Worm (Caenorhabditis elegans) whole organism, L4 larva: ENCODE measurements around the gene K06H7.2.

Source experiments
- D1046.2 ChIP-seq: fragments of 200-800 bp; sonication (Bioruptor generic); IDR thresholded peaks from 2 replicates; pipeline ENCODE4 v1.3.6; 2022; ENCODE audit warnings: missing genetic modification characterization, missing compliant biosample characterization
- F44E2.7 ChIP-seq: fragments of 200-800 bp; sonication (Bioruptor generic); IDR thresholded peaks from 2 replicates; pipeline ENCODE4 v2.1.2; 2022; ENCODE audit warnings: missing genetic modification characterization, missing compliant biosample characterization
- R02D3.7 ChIP-seq: fragments of 150-350 bp; sonication (generic microtip); optimal IDR thresholded peaks from 3 replicates; lab custom pipeline; 2014; ENCODE audit warnings: missing biosample characterization, missing genetic modification characterization
- T20F7.1 ChIP-seq: fragments of 200-800 bp; sonication (Bioruptor generic); optimal IDR thresholded peaks from 2 replicates; lab custom pipeline; 2018; ENCODE audit warnings: mild to moderate bottlenecking, missing genetic modification characterization, missing compliant biosample characterization
- Y48G9A.11 ChIP-seq: fragments of 200-800 bp; sonication (Bioruptor generic); IDR thresholded peaks from 2 replicates; pipeline ENCODE4 v1.3.6; 2022; ENCODE audit warnings: missing genetic modification reagents, missing genetic modification characterization, missing compliant biosample characterization
- aha-1 ChIP-seq: fragments of 150-350 bp; peaks from one replicate; lab custom pipeline; 2014; ENCODE audit warnings: missing biosample characterization, missing genetic modification characterization
- arid-1 ChIP-seq: fragments of 200-800 bp; sonication (Bioruptor generic); conservative IDR thresholded peaks from 2 replicates; pipeline ENCODE4 v1.3.6; 2022; ENCODE audit warnings: missing genetic modification reagents, missing genetic modification characterization, missing compliant biosample characterization
- attf-4 ChIP-seq: sonication (generic microtip); optimal IDR thresholded peaks from 3 replicates; lab custom pipeline; 2017; ENCODE audit warnings: missing biosample characterization, missing genetic modification characterization
- ceh-20 ChIP-seq: fragments of 200-800 bp; sonication (Bioruptor generic); IDR thresholded peaks from 2 replicates; pipeline ENCODE4 v1.3.6; 2022; ENCODE audit warnings: missing genetic modification reagents, missing genetic modification characterization, missing compliant biosample characterization
- ceh-44 ChIP-seq: fragments of 200-800 bp; sonication (Bioruptor generic); IDR thresholded peaks from 2 replicates; pipeline ENCODE4 v1.3.6; 2022; ENCODE audit warnings: missing genetic modification reagents, missing genetic modification characterization, missing compliant biosample characterization
- ces-1 ChIP-seq: fragments of 150-350 bp; sonication (generic microtip); optimal IDR thresholded peaks from 4 replicates; lab custom pipeline; 2014; ENCODE audit warnings: missing biosample characterization, missing genetic modification reagents, missing genetic modification characterization
- cey-2 ChIP-seq: sonication (generic microtip); optimal IDR thresholded peaks from 3 replicates; lab custom pipeline; 2017; ENCODE audit warnings: missing genetic modification characterization, mild to moderate bottlenecking, missing compliant biosample characterization, antibody characterized with exemption, borderline replicate concordance; ENCODE audit not compliant: insufficient read depth
- ctbp-1 ChIP-seq: fragments of 200-800 bp; sonication (Bioruptor generic); IDR thresholded peaks from 2 replicates; pipeline ENCODE4 v1.3.6; 2022; ENCODE audit warnings: missing genetic modification reagents, missing genetic modification characterization, missing compliant biosample characterization
- daf-16 ChIP-seq, 3 experiments: sonication (generic microtip); optimal IDR thresholded peaks; 2 replicates each; lab custom pipeline; 2016 to 2017; ENCODE audit warnings: missing genetic modification characterization in 3 of 3, missing genetic modification reagents in 3 of 3, mild to moderate bottlenecking in 2 of 3, missing compliant biosample characterization in 2 of 3, missing biosample characterization in 1 of 3, moderate library complexity in 1 of 3
- dpl-1 ChIP-seq: fragments of 150-350 bp; optimal IDR thresholded peaks from 2 replicates; lab custom pipeline; 2014; ENCODE audit warnings: missing biosample characterization, missing genetic modification reagents, missing genetic modification characterization
- duxl-1 ChIP-seq: sonication (generic microtip); optimal IDR thresholded peaks from 2 replicates; lab custom pipeline; 2016; ENCODE audit warnings: mild to moderate bottlenecking, missing genetic modification characterization, moderate library complexity, missing compliant biosample characterization; ENCODE audit not compliant: poor library complexity
- egl-43 ChIP-seq: fragments of 200-800 bp; sonication (Bioruptor generic); IDR thresholded peaks from 2 replicates; pipeline ENCODE4 v1.3.6; 2022; ENCODE audit warnings: missing genetic modification reagents, missing genetic modification characterization, missing compliant biosample characterization
- hlh-30 ChIP-seq: sonication (generic microtip); optimal IDR thresholded peaks from 2 replicates; lab custom pipeline; 2017; ENCODE audit warnings: antibody characterized with exemption, mild to moderate bottlenecking, missing genetic modification characterization, missing compliant biosample characterization; ENCODE audit not compliant: insufficient read depth
- hmg-1.1 ChIP-seq: fragments of 200-800 bp; sonication (Bioruptor generic); IDR thresholded peaks from 2 replicates; pipeline ENCODE4 v1.3.6; 2022; ENCODE audit warnings: missing genetic modification reagents, missing genetic modification characterization, missing compliant biosample characterization
- jun-1 ChIP-seq: fragments of 150-350 bp; optimal IDR thresholded peaks from 2 replicates; lab custom pipeline; 2014; ENCODE audit warnings: missing biosample characterization, missing genetic modification reagents, missing genetic modification characterization
- lim-7 ChIP-seq: fragments of 200-800 bp; sonication (Bioruptor generic); IDR thresholded peaks from 2 replicates; pipeline ENCODE4 v1.3.6; 2022; ENCODE audit warnings: missing genetic modification characterization, missing compliant biosample characterization
- lin-29 ChIP-seq: fragments of 200-800 bp; sonication (Bioruptor generic); IDR thresholded peaks from 2 replicates; pipeline ENCODE4 v1.3.6; 2022; ENCODE audit warnings: missing genetic modification reagents, missing genetic modification characterization, missing compliant biosample characterization
- lin-39 ChIP-seq: fragments of 150-350 bp; optimal IDR thresholded peaks from 2 replicates; lab custom pipeline; 2014; ENCODE audit warnings: missing biosample characterization, missing genetic modification reagents, missing genetic modification characterization
- madf-9 ChIP-seq: fragments of 200-800 bp; sonication (Bioruptor generic); conservative IDR thresholded peaks from 2 replicates; pipeline ENCODE4 v1.3.6; 2022; ENCODE audit warnings: missing genetic modification reagents, missing genetic modification characterization, missing compliant biosample characterization
- mdt-29 ChIP-seq: fragments of 200-800 bp; sonication (Bioruptor generic); IDR thresholded peaks from 2 replicates; pipeline ENCODE4 v1.3.6; 2022; ENCODE audit warnings: missing genetic modification reagents, missing genetic modification characterization, missing compliant biosample characterization
- mep-1 ChIP-seq: fragments of 150-350 bp; sonication (generic microtip); optimal IDR thresholded peaks from 3 replicates; lab custom pipeline; 2014; ENCODE audit warnings: missing biosample characterization, missing genetic modification characterization
- nhr-237 ChIP-seq: sonication (generic microtip); optimal IDR thresholded peaks from 2 replicates; lab custom pipeline; 2017; ENCODE audit warnings: missing biosample characterization, missing genetic modification characterization
- nhr-28 ChIP-seq: fragments of 150-350 bp; optimal IDR thresholded peaks from 2 replicates; lab custom pipeline; 2014; ENCODE audit warnings: missing biosample characterization, missing genetic modification characterization
- nhr-41 ChIP-seq: fragments of 200-800 bp; sonication (Bioruptor generic); IDR thresholded peaks from 2 replicates; pipeline ENCODE4 v1.3.6; 2022; ENCODE audit warnings: missing genetic modification reagents, missing genetic modification characterization, missing compliant biosample characterization
- nhr-42 ChIP-seq: fragments of 200-800 bp; sonication (Bioruptor generic); IDR thresholded peaks from 2 replicates; pipeline ENCODE4 v1.3.6; 2022; ENCODE audit warnings: missing genetic modification characterization, missing compliant biosample characterization
- nhr-48 ChIP-seq: sonication (generic microtip); optimal IDR thresholded peaks from 2 replicates; lab custom pipeline; 2016; ENCODE audit warnings: mild to moderate bottlenecking, missing genetic modification characterization, missing compliant biosample characterization
- php-3 ChIP-seq: fragments of 200-800 bp; sonication (Bioruptor generic); IDR thresholded peaks from 2 replicates; pipeline ENCODE4 v1.3.6; 2022; ENCODE audit warnings: missing genetic modification reagents, missing genetic modification characterization, missing compliant biosample characterization
- pqm-1 ChIP-seq: sonication (generic microtip); optimal IDR thresholded peaks from 2 replicates; lab custom pipeline; 2017; ENCODE audit warnings: missing biosample characterization, missing genetic modification characterization
- set-16 ChIP-seq: fragments of 200-800 bp; sonication (Bioruptor generic); IDR thresholded peaks from 2 replicates; pipeline ENCODE4 v1.3.6; 2022; ENCODE audit warnings: missing genetic modification reagents, missing genetic modification characterization, missing compliant biosample characterization
- spr-3 ChIP-seq: fragments of 200-800 bp; sonication (Bioruptor generic); optimal IDR thresholded peaks from 2 replicates; lab custom pipeline; 2018; ENCODE audit warnings: mild to moderate bottlenecking, missing genetic modification characterization, missing compliant biosample characterization
- tag-97 ChIP-seq: fragments of 200-800 bp; sonication (Bioruptor generic); IDR thresholded peaks from 2 replicates; pipeline ENCODE4 v1.3.6; 2022; ENCODE audit warnings: missing genetic modification characterization, missing compliant biosample characterization
- tra-1 ChIP-seq: fragments of 200-800 bp; sonication (Bioruptor generic); IDR thresholded peaks from 2 replicates; pipeline ENCODE4 v1.3.6; 2022; ENCODE audit warnings: missing genetic modification reagents, missing genetic modification characterization, missing compliant biosample characterization
- unc-130 ChIP-seq: sonication (generic microtip); optimal IDR thresholded peaks from 2 replicates; lab custom pipeline; 2016; ENCODE audit warnings: missing genetic modification reagents, missing genetic modification characterization, missing compliant biosample characterization
- unc-39 ChIP-seq: sonication (generic microtip); optimal IDR thresholded peaks from 2 replicates; lab custom pipeline; 2017; ENCODE audit warnings: missing biosample characterization, missing genetic modification characterization
- unc-62 ChIP-seq, 3 experiments: fragments of 150-350 bp in 1 of 3; sonication (generic microtip); optimal IDR thresholded peaks in 2 of 3; peaks in 1 of 3; 1 replicate in 1 of 3; 2 replicates in 2 of 3; lab custom pipeline; 2014 to 2017; ENCODE audit warnings: missing biosample characterization in 3 of 3, missing genetic modification characterization in 3 of 3, missing genetic modification reagents in 3 of 3, missing genotype in 1 of 3
- zag-1 ChIP-seq: fragments of 150-350 bp; optimal IDR thresholded peaks from 2 replicates; lab custom pipeline; 2014; ENCODE audit warnings: missing biosample characterization, missing genetic modification characterization
- ztf-11 ChIP-seq: fragments of 150-350 bp; optimal IDR thresholded peaks from 2 replicates; lab custom pipeline; 2014; ENCODE audit warnings: missing biosample characterization, missing genetic modification characterization

Gene K06H7.2

ce11 chrIII:8047412-8047811 lies 46.0 kb upstream of the K06H7.2 start, which contains the start of gene K12H4.2:
TSS of gene K12H4.2 (plus strand) at chrIII:8047712.
- TF ChIP-seq cey-2 (no peak), mdt-29 (GFP tag; lab: Robert Waterston, UW) (no peak), hlh-30 (tag; lab: Kevin White, UChicago) (no peak), duxl-1 (tag; lab: Kevin White, UChicago) (no peak), unc-39 (tag; lab: Kevin White, UChicago) (no peak), lin-29 (GFP tag; lab: Robert Waterston, UW) (no peak), Y48G9A.11 (no peak), unc-62 (GFP tag; optimal IDR thresholded peaks at IDR 0.05 in 1 of 2; lab: Kevin White, UChicago) (no peak), unc-62 (tag; optimal IDR thresholded peaks at IDR 0.05; lab: Kevin White, UChicago) (no peak), nhr-41 (GFP tag; lab: Robert Waterston, UW) (no peak), tra-1 (GFP tag; lab: Robert Waterston, UW) (no peak), mep-1 (tag; lab: Kevin White, UChicago) (no peak), unc-130 (GFP tag; lab: Kevin White, UChicago) (no peak), hmg-1.1 (GFP tag; lab: Robert Waterston, UW) (no peak)
- TF ChIP-seq, all 104 proteins: peak for 0

ce11 chrIII:8050944-8051343 lies 42.4 kb upstream of the K06H7.2 start, which contains the start of gene K12H4.7:
TSS of gene K12H4.7 (minus strand) at chrIII:8051081.
- no peak for TF ChIP-seq ceh-20
- TF ChIP-seq set-16 (GFP tag; lab: Robert Waterston, UW) = no peak
- TF ChIP-seq T20F7.1 = peak; percentile 36
- no peak for TF ChIP-seq madf-9 (GFP tag; lab: Robert Waterston, UW)
- TF ChIP-seq lin-29 (GFP tag; lab: Robert Waterston, UW) = no peak
- TF ChIP-seq nhr-28 = peak; percentile 76
- TF ChIP-seq attf-4 (tag; lab: Kevin White, UChicago) = no peak
- no peak for TF ChIP-seq nhr-48 (tag; lab: Kevin White, UChicago)
- TF ChIP-seq nhr-237 = no peak
- no peak; the same call in 1 of the 2 replicates for TF ChIP-seq php-3 (GFP tag; lab: Robert Waterston, UW)
- TF ChIP-seq nhr-42 (GFP tag; lab: Robert Waterston, UW) = no peak
- TF ChIP-seq ctbp-1 = no peak
- no peak for TF ChIP-seq daf-16 (GFP tag; optimal IDR thresholded peaks at IDR 0.05; lab: Kevin White, UChicago)
- no peak for TF ChIP-seq daf-16 (tag; optimal IDR thresholded peaks at IDR 0.05; lab: Kevin White, UChicago)
- no peak for TF ChIP-seq ztf-11 (tag; lab: Kevin White, UChicago)
- no peak for TF ChIP-seq dpl-1 (GFP tag; lab: Kevin White, UChicago)
- no peak for TF ChIP-seq D1046.2 (GFP tag; lab: Robert Waterston, UW)
- no peak for TF ChIP-seq spr-3 (GFP tag; lab: Kevin White, UChicago)
- no peak for TF ChIP-seq jun-1 (tag; lab: Kevin White, UChicago)
- TF ChIP-seq unc-130 (GFP tag; lab: Kevin White, UChicago) = no peak
- TF ChIP-seq tag-97 (GFP tag; lab: Robert Waterston, UW) = no peak
- TF ChIP-seq pqm-1 (tag; lab: Kevin White, UChicago) = peak; percentile 91
- TF ChIP-seq lin-39 = no peak
- TF ChIP-seq ces-1 = no peak
- TF ChIP-seq aha-1 = peak; percentile 1

- TF ChIP-seq set-16 (GFP tag; lab: Robert Waterston, UW) = no peak
- TF ChIP-seq egl-43 = no peak
- no peak for TF ChIP-seq arid-1 (GFP tag; lab: Robert Waterston, UW)
- no peak for TF ChIP-seq F44E2.7 (GFP tag; lab: Robert Waterston, UW)
- TF ChIP-seq spr-3 (GFP tag; lab: Kevin White, UChicago) = no peak
- TF ChIP-seq php-3 (GFP tag; lab: Robert Waterston, UW) = no peak
- no peak for TF ChIP-seq unc-62 (GFP tag; optimal IDR thresholded peaks at IDR 0.05 in 1 of 2; lab: Kevin White, UChicago)
- TF ChIP-seq unc-62 (tag; optimal IDR thresholded peaks at IDR 0.05; lab: Kevin White, UChicago) = no peak
- TF ChIP-seq R02D3.7 (tag; lab: Kevin White, UChicago) = no peak
- TF ChIP-seq jun-1 (tag; lab: Kevin White, UChicago) = no peak
- TF ChIP-seq zag-1 (tag; lab: Kevin White, UChicago) = no peak
- no peak for TF ChIP-seq lim-7
- TF ChIP-seq duxl-1 (tag; lab: Kevin White, UChicago) = no peak
- no peak for TF ChIP-seq ceh-44 (GFP tag; lab: Robert Waterston, UW)
These were observed 41.5 kb upstream of the K06H7.2 start for ce11 chrIII:8051838-8052237.
